Worm (Caenorhabditis elegans) whole organism, L2 larva: ENCODE data around the gene ZK632.12.

Source experiments
- C34F6.9 ChIP-seq: fragments of 150-350 bp; optimal IDR thresholded peaks from 2 replicates; lab custom pipeline; 2014; ENCODE audit warnings: missing biosample characterization, missing genetic modification characterization
- F13H6.1 ChIP-seq: sonication (generic microtip); optimal IDR thresholded peaks from 2 replicates; lab custom pipeline; 2016; ENCODE audit warnings: missing genetic modification characterization, missing compliant biosample characterization
- R02D3.7 ChIP-seq: fragments of 150-350 bp; optimal IDR thresholded peaks from 2 replicates; lab custom pipeline; 2014; ENCODE audit warnings: missing biosample characterization, missing genetic modification characterization
- Y55F3AM.14 ChIP-seq: fragments of 200-800 bp; sonication (Bioruptor generic); optimal IDR thresholded peaks from 2 replicates; lab custom pipeline; 2018; ENCODE audit warnings: mild to moderate bottlenecking, missing genetic modification characterization, missing compliant biosample characterization
- ZK546.5 ChIP-seq: sonication (generic microtip); optimal IDR thresholded peaks from 2 replicates; lab custom pipeline; 2017; ENCODE audit warnings: missing biosample characterization, missing genetic modification characterization
- alr-1 ChIP-seq: fragments of 150-350 bp; optimal IDR thresholded peaks from 2 replicates; lab custom pipeline; 2014; ENCODE audit warnings: missing biosample characterization, missing genetic modification characterization
- aly-2 ChIP-seq: fragments of 150-350 bp; optimal IDR thresholded peaks from 2 replicates; lab custom pipeline; 2014; ENCODE audit warnings: missing biosample characterization, missing genetic modification characterization
- ama-1 ChIP-seq: fragments of 150-350 bp; optimal IDR thresholded peaks from 2 replicates; lab custom pipeline; 2018; ENCODE audit warnings: inconsistent platforms
- blmp-1 ChIP-seq: sonication (generic microtip); optimal IDR thresholded peaks from 2 replicates; lab custom pipeline; 2017; ENCODE audit warnings: missing genetic modification characterization, mild to moderate bottlenecking, missing compliant biosample characterization, antibody characterized with exemption, moderate library complexity; ENCODE audit not compliant: insufficient read depth
- ceh-82 ChIP-seq: fragments of 150-350 bp; optimal IDR thresholded peaks from 2 replicates; lab custom pipeline; 2014; ENCODE audit warnings: missing biosample characterization, missing genetic modification characterization
- crh-2 ChIP-seq: sonication (generic microtip); optimal IDR thresholded peaks from 2 replicates; lab custom pipeline; 2017; ENCODE audit warnings: missing biosample characterization, missing genetic modification characterization
- dmd-4 ChIP-seq: sonication (generic microtip); optimal IDR thresholded peaks from 2 replicates; lab custom pipeline; 2017; ENCODE audit warnings: missing biosample characterization, missing genetic modification characterization
- egl-27 ChIP-seq: sonication (generic microtip); optimal IDR thresholded peaks from 3 replicates; lab custom pipeline; 2017; ENCODE audit warnings: missing biosample characterization, missing genetic modification reagents, missing genetic modification characterization
- elt-1 ChIP-seq: fragments of 150-350 bp; optimal IDR thresholded peaks from 2 replicates; lab custom pipeline; 2014; ENCODE audit warnings: missing biosample characterization, missing genetic modification characterization
- elt-3 ChIP-seq: sonication (generic microtip); optimal IDR thresholded peaks from 2 replicates; lab custom pipeline; 2017; ENCODE audit warnings: missing biosample characterization, missing genetic modification characterization
- fos-1 ChIP-seq: fragments of 150-350 bp; optimal IDR thresholded peaks from 2 replicates; lab custom pipeline; 2014; ENCODE audit warnings: missing biosample characterization, missing genetic modification characterization
- gmeb-1 ChIP-seq: fragments of 150-350 bp; optimal IDR thresholded peaks from 2 replicates; lab custom pipeline; 2014; ENCODE audit warnings: missing biosample characterization, missing genetic modification characterization
- lsy-2 ChIP-seq, 2 experiments: fragments of 150-350 bp in 1 of 2; sonication (generic microtip) in 1 of 2; optimal IDR thresholded peaks; 2 replicates each; lab custom pipeline; 2014 to 2017; ENCODE audit warnings: missing biosample characterization in 2 of 2, missing genetic modification characterization in 2 of 2
- mbf-1 ChIP-seq: sonication (generic microtip); optimal IDR thresholded peaks from 2 replicates; lab custom pipeline; 2017; ENCODE audit warnings: missing biosample characterization, missing genetic modification characterization
- mdl-1 ChIP-seq, 2 experiments: fragments of 150-350 bp in 1 of 2; sonication (generic microtip) in 1 of 2; optimal IDR thresholded peaks; 2 replicates each; lab custom pipeline; 2017; ENCODE audit warnings: missing biosample characterization in 2 of 2, missing genetic modification characterization in 2 of 2
- nhr-10 ChIP-seq: sonication (generic microtip); optimal IDR thresholded peaks from 2 replicates; lab custom pipeline; 2017; ENCODE audit warnings: missing biosample characterization, missing genetic modification characterization
- nhr-11 ChIP-seq: fragments of 150-350 bp; optimal IDR thresholded peaks from 2 replicates; lab custom pipeline; 2014; ENCODE audit warnings: missing biosample characterization, missing genetic modification characterization
- nhr-12 ChIP-seq: fragments of 150-350 bp; optimal IDR thresholded peaks from 2 replicates; lab custom pipeline; 2014; ENCODE audit warnings: missing biosample characterization, missing genetic modification characterization
- nhr-129 ChIP-seq: fragments of 150-350 bp; optimal IDR thresholded peaks from 2 replicates; lab custom pipeline; 2014; ENCODE audit warnings: missing biosample characterization, missing genetic modification characterization
- nhr-21 ChIP-seq: fragments of 150-350 bp; optimal IDR thresholded peaks from 2 replicates; lab custom pipeline; 2014; ENCODE audit warnings: missing biosample characterization, missing genetic modification characterization
- nhr-23 ChIP-seq: fragments of 150-350 bp; optimal IDR thresholded peaks from 2 replicates; lab custom pipeline; 2014; ENCODE audit warnings: missing biosample characterization, missing genetic modification reagents, missing genetic modification characterization
- nhr-237 ChIP-seq: fragments of 150-350 bp; optimal IDR thresholded peaks from 2 replicates; lab custom pipeline; 2014; ENCODE audit warnings: missing biosample characterization, missing genetic modification characterization
- nhr-25 ChIP-seq: fragments of 150-350 bp; sonication (generic microtip); optimal IDR thresholded peaks from 3 replicates; lab custom pipeline; 2014; ENCODE audit warnings: missing biosample characterization, missing genetic modification characterization
- peb-1 ChIP-seq: fragments of 150-350 bp; optimal IDR thresholded peaks from 2 replicates; lab custom pipeline; 2014; ENCODE audit warnings: missing biosample characterization, missing genetic modification characterization
- sem-4 ChIP-seq: fragments of 150-350 bp; optimal IDR thresholded peaks from 2 replicates; lab custom pipeline; 2014; ENCODE audit warnings: missing biosample characterization, missing genetic modification reagents, missing genetic modification characterization
- skn-1 ChIP-seq: sonication (generic microtip); optimal IDR thresholded peaks from 2 replicates; lab custom pipeline; 2017; ENCODE audit warnings: missing biosample characterization, missing genetic modification characterization
- sma-3 ChIP-seq: sonication (generic microtip); optimal IDR thresholded peaks from 2 replicates; lab custom pipeline; 2016; ENCODE audit warnings: missing genetic modification reagents, missing genetic modification characterization, missing compliant biosample characterization
- sma-9 ChIP-seq, 2 experiments: fragments of 150-350 bp in 1 of 2; sonication (generic microtip) in 1 of 2; optimal IDR thresholded peaks; 2 replicates each; lab custom pipeline; 2014 to 2016; ENCODE audit warnings: missing genetic modification characterization in 2 of 2, mild to moderate bottlenecking in 1 of 2, missing biosample characterization in 1 of 2, missing compliant biosample characterization in 1 of 2, missing genetic modification reagents in 1 of 2, moderate library complexity in 1 of 2
- snpc-4 ChIP-seq: fragments of 150-350 bp; optimal IDR thresholded peaks from 2 replicates; lab custom pipeline; 2014; ENCODE audit warnings: missing biosample characterization, missing genetic modification characterization
- unc-39 ChIP-seq: fragments of 150-350 bp; optimal IDR thresholded peaks from 2 replicates; lab custom pipeline; 2014; ENCODE audit warnings: missing biosample characterization, missing genetic modification characterization
- unc-55 ChIP-seq: fragments of 150-350 bp; sonication (generic microtip); optimal IDR thresholded peaks from 3 replicates; lab custom pipeline; 2014; ENCODE audit warnings: missing biosample characterization, missing genetic modification reagents, missing genetic modification characterization
- unc-62 ChIP-seq: fragments of 150-350 bp; optimal IDR thresholded peaks from 2 replicates; lab custom pipeline; 2014; ENCODE audit warnings: missing biosample characterization, missing genetic modification reagents, missing genetic modification characterization
- ztf-1 ChIP-seq: fragments of 200-800 bp; sonication (Bioruptor generic); conservative IDR thresholded peaks from 2 replicates; pipeline ENCODE4 v1.3.6; 2022; ENCODE audit warnings: missing genetic modification characterization, missing compliant biosample characterization
- ztf-11 ChIP-seq: sonication (generic microtip); optimal IDR thresholded peaks from 2 replicates; lab custom pipeline; 2017; ENCODE audit warnings: missing biosample characterization, missing genetic modification characterization
- ztf-4 ChIP-seq: fragments of 150-350 bp; optimal IDR thresholded peaks from 2 replicates; lab custom pipeline; 2014; ENCODE audit warnings: missing biosample characterization, missing genetic modification characterization

ZK632.12 gene

DNA sequence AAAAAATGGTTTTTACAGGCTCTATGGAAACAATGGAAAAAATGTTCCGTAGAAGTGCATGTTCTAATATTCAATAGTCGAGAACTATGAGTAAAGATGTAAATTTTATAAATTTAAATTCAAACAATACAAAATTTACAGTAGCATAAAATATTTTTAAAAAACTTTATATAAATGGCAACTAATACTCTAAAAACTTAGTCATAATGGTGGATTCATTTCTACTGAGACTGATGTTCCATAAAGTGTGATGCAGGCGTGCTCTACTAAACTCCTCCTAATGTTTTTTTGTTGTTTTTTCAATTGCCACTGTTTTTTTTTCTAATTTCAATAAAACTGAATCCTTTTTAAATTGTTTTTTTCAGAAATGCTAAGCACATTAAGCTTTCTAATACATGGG is 22.4 kb upstream of the ZK632.12 start, which contains the start of gene gtap-2:
Gene gtap-2 (plus strand): TSS at position 366 of the 400 bp plus-strand sequence.
- TF ChIP-seq lsy-2 (tag; optimal IDR thresholded peaks at IDR 0.05; lab: Kevin White, UChicago) (peak in 1 of 2 experiments; percentile 65), nhr-25 (tag; lab: Kevin White, UChicago) (no peak), ZK546.5 (tag; lab: Kevin White, UChicago) (no peak), gmeb-1 (tag; lab: Kevin White, UChicago) (no peak), unc-62 (GFP tag; lab: Kevin White, UChicago) (no peak), mdl-1 (tag; optimal IDR thresholded peaks at IDR 0.05; lab: Kevin White, UChicago) (no peak), sem-4 (tag; lab: Kevin White, UChicago) (no peak), nhr-11 (no peak), mbf-1 (tag; lab: Kevin White, UChicago) (no peak), nhr-12 (tag; lab: Kevin White, UChicago) (no peak), ztf-11 (tag; lab: Kevin White, UChicago) (no peak), sma-9 (GFP tag; optimal IDR thresholded peaks at IDR 0.05; lab: Kevin White, UChicago) (peak; percentile 15), sma-9 (tag; optimal IDR thresholded peaks at IDR 0.05; lab: Kevin White, UChicago) (no peak), ztf-1 (GFP tag; lab: Robert Waterston, UW) (no peak), skn-1 (tag; lab: Kevin White, UChicago) (no peak), F13H6.1 (tag; lab: Kevin White, UChicago) (no peak), nhr-23 (no peak), crh-2 (tag; lab: Kevin White, UChicago) (no peak), elt-3 (tag; lab: Kevin White, UChicago) (no peak), snpc-4 (no peak), fos-1 (tag; lab: Kevin White, UChicago) (no peak), C34F6.9 (tag; lab: Kevin White, UChicago) (peak; percentile 69), nhr-237 (tag; lab: Kevin White, UChicago) (no peak), Y55F3AM.14 (GFP tag; lab: Kevin White, UChicago) (no peak), nhr-21 (tag; lab: Kevin White, UChicago) (no peak), sma-3 (GFP tag; lab: Kevin White, UChicago) (no peak), unc-39 (tag; lab: Kevin White, UChicago) (no peak), peb-1 (no peak), alr-1 (tag; lab: Kevin White, UChicago) (no peak), ztf-4 (tag; lab: Kevin White, UChicago) (no peak), egl-27 (no peak), nhr-10 (tag; lab: Kevin White, UChicago) (no peak), blmp-1 (no peak), ama-1 (lab: Kevin White, UChicago) (no peak), dmd-4 (tag; lab: Kevin White, UChicago) (no peak), unc-55 (GFP tag; lab: Kevin White, UChicago) (peak; percentile 64)

DNA sequence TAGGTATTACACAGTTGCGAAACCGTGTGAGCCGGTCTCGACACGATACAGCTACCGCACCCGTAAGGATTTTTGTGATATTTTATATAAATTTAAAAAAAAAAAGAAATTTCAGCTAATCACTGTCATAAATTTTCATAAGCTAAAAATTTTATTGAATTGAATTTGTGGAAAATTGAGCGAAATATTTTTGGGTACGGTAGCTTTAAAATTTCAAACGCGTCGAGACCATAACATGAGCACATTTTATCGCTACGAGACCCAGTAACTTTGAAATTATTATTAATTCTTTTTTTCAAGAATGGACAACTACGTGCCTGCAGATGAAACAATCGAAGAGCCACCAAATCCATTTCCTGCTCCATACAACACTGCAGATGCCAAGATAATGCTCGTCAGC is 17.5 kb upstream of the ZK632.12 start, which contains the start of gene ZK632.14:
Gene ZK632.14 (plus strand): TSS at position 301 of the 400 bp plus-strand sequence.
- TF ChIP-seq fos-1 (tag; lab: Kevin White, UChicago) (no peak), dmd-4 (tag; lab: Kevin White, UChicago) (no peak), peb-1 (no peak), unc-62 (GFP tag; lab: Kevin White, UChicago) (no peak), nhr-129 (no peak), F13H6.1 (tag; lab: Kevin White, UChicago) (no peak), elt-3 (tag; lab: Kevin White, UChicago) (no peak), lsy-2 (tag; optimal IDR thresholded peaks at IDR 0.05; lab: Kevin White, UChicago) (no peak), R02D3.7 (no peak), aly-2 (no peak), sem-4 (tag; lab: Kevin White, UChicago) (no peak), elt-1 (tag; lab: Kevin White, UChicago) (no peak), blmp-1 (no peak), ceh-82 (tag; lab: Kevin White, UChicago) (no peak), ztf-1 (GFP tag; lab: Robert Waterston, UW) (no peak), crh-2 (tag; lab: Kevin White, UChicago) (no peak), skn-1 (tag; lab: Kevin White, UChicago) (no peak), mbf-1 (tag; lab: Kevin White, UChicago) (no peak), nhr-10 (tag; lab: Kevin White, UChicago) (no peak), snpc-4 (no peak)
